Worm (Caenorhabditis elegans) whole organism, L4 larva: ENCODE data around the gene srw-135.

Experiments used
- F10B5.3 ChIP-seq: sonication (generic microtip); optimal IDR thresholded peaks from 2 replicates; lab custom pipeline; 2016; ENCODE audit warnings: mild to moderate bottlenecking, missing genetic modification characterization, missing compliant biosample characterization
- Y5F2A.4 ChIP-seq: fragments of 200-800 bp; sonication (Bioruptor generic); optimal IDR thresholded peaks from 2 replicates; lab custom pipeline; 2018; ENCODE audit warnings: mild to moderate bottlenecking, missing genetic modification characterization, missing compliant biosample characterization
- Y75B8A.6 ChIP-seq: fragments of 200-800 bp; sonication (Bioruptor generic); IDR thresholded peaks from 2 replicates; pipeline ENCODE4 v1.3.6; 2022; ENCODE audit warnings: missing genetic modification reagents, missing genetic modification characterization, missing compliant biosample characterization
- ZK337.2 ChIP-seq: fragments of 200-800 bp; sonication (Bioruptor generic); IDR thresholded peaks from 2 replicates; pipeline ENCODE4 v1.3.6; 2022; ENCODE audit warnings: missing genetic modification reagents, missing genetic modification characterization, missing compliant biosample characterization
- ZK546.5 ChIP-seq, 2 experiments: sonication (generic microtip); optimal IDR thresholded peaks; 2 replicates each; lab custom pipeline; 2017; ENCODE audit warnings: missing biosample characterization in 2 of 2, missing genetic modification characterization in 2 of 2
- aha-1 ChIP-seq: fragments of 150-350 bp; peaks from one replicate; lab custom pipeline; 2014; ENCODE audit warnings: missing biosample characterization, missing genetic modification characterization
- aly-2 ChIP-seq: sonication (generic microtip); optimal IDR thresholded peaks from 2 replicates; lab custom pipeline; 2018; ENCODE audit warnings: missing biosample characterization, missing genetic modification characterization
- ama-1 ChIP-seq: fragments of 150-350 bp; optimal IDR thresholded peaks from 2 replicates; lab custom pipeline; 2014; ENCODE audit warnings: inconsistent platforms, mixed read lengths
- attf-4 ChIP-seq: sonication (generic microtip); optimal IDR thresholded peaks from 3 replicates; lab custom pipeline; 2017; ENCODE audit warnings: missing biosample characterization, missing genetic modification characterization
- ceh-82 ChIP-seq: sonication (generic microtip); optimal IDR thresholded peaks from 2 replicates; lab custom pipeline; 2017; ENCODE audit warnings: missing biosample characterization, missing genetic modification characterization
- daf-12 ChIP-seq: fragments of 150-350 bp; optimal IDR thresholded peaks from 2 replicates; lab custom pipeline; 2014; ENCODE audit warnings: missing biosample characterization, missing genetic modification reagents, missing genetic modification characterization
- dmd-9 ChIP-seq: fragments of 200-800 bp; sonication (Bioruptor generic); IDR thresholded peaks from 2 replicates; pipeline ENCODE4 v1.3.6; 2022; ENCODE audit warnings: missing genetic modification reagents, missing genetic modification characterization, missing compliant biosample characterization
- fos-1 ChIP-seq: fragments of 150-350 bp; optimal IDR thresholded peaks from 2 replicates; lab custom pipeline; 2014; ENCODE audit warnings: missing biosample characterization, missing genetic modification characterization
- gei-8 ChIP-seq: fragments of 200-800 bp; sonication (Bioruptor generic); optimal IDR thresholded peaks from 2 replicates; lab custom pipeline; 2018; ENCODE audit warnings: mild to moderate bottlenecking, missing genetic modification characterization, missing compliant biosample characterization
- hif-1 ChIP-seq, 2 experiments: sonication (generic microtip); optimal IDR thresholded peaks; 2 replicates each; lab custom pipeline; 2016 to 2017; ENCODE audit warnings: missing compliant biosample characterization in 2 of 2, missing genetic modification characterization in 2 of 2, missing genetic modification reagents in 2 of 2, missing genotype in 2 of 2, mild to moderate bottlenecking in 1 of 2
- lin-13 ChIP-seq: fragments of 150-350 bp; optimal IDR thresholded peaks from 2 replicates; lab custom pipeline; 2014; ENCODE audit warnings: missing biosample characterization, missing genetic modification reagents, missing genetic modification characterization
- lin-15B ChIP-seq: fragments of 150-350 bp; sonication (generic microtip); optimal IDR thresholded peaks from 3 replicates; lab custom pipeline; 2014; ENCODE audit warnings: missing biosample characterization, missing genetic modification characterization
- lsy-2 ChIP-seq, 2 experiments: fragments of 150-350 bp in 1 of 2; sonication (generic microtip) in 1 of 2; optimal IDR thresholded peaks; 2 replicates each; lab custom pipeline; 2014 to 2017; ENCODE audit warnings: missing biosample characterization in 2 of 2, missing genetic modification characterization in 2 of 2
- mdl-1 ChIP-seq, 2 experiments: fragments of 150-350 bp in 1 of 2; sonication (generic microtip) in 1 of 2; optimal IDR thresholded peaks; 2 replicates each; lab custom pipeline; 2014 to 2017; ENCODE audit warnings: missing biosample characterization in 2 of 2, missing genetic modification characterization in 2 of 2
- mxl-3 ChIP-seq: fragments of 200-800 bp; sonication (Bioruptor generic); optimal IDR thresholded peaks from 2 replicates; lab custom pipeline; 2018; ENCODE audit warnings: mild to moderate bottlenecking, missing genetic modification characterization, missing compliant biosample characterization
- nhr-102 ChIP-seq: sonication (generic microtip); optimal IDR thresholded peaks from 2 replicates; lab custom pipeline; 2016; ENCODE audit warnings: mild to moderate bottlenecking, missing genetic modification characterization, moderate library complexity, missing compliant biosample characterization
- nhr-237 ChIP-seq: sonication (generic microtip); optimal IDR thresholded peaks from 2 replicates; lab custom pipeline; 2017; ENCODE audit warnings: missing biosample characterization, missing genetic modification characterization
- nhr-41 ChIP-seq: fragments of 200-800 bp; sonication (Bioruptor generic); IDR thresholded peaks from 2 replicates; pipeline ENCODE4 v1.3.6; 2022; ENCODE audit warnings: missing genetic modification reagents, missing genetic modification characterization, missing compliant biosample characterization
- nhr-48 ChIP-seq: sonication (generic microtip); optimal IDR thresholded peaks from 2 replicates; lab custom pipeline; 2016; ENCODE audit warnings: mild to moderate bottlenecking, missing genetic modification characterization, missing compliant biosample characterization
- nhr-76 ChIP-seq: fragments of 150-350 bp; optimal IDR thresholded peaks from 2 replicates; lab custom pipeline; 2014; ENCODE audit warnings: missing biosample characterization, missing genetic modification characterization
- pha-4 ChIP-seq, 2 experiments: fragments of 150-350 bp in 1 of 2; fragments of 200-800 bp in 1 of 2; sonication (Bioruptor generic) in 1 of 2; IDR thresholded peaks in 1 of 2; optimal IDR thresholded peaks in 1 of 2; 2 replicates each; pipeline versions ENCODE4 v1.3.6 to Lab custom; 2014 to 2022; ENCODE audit warnings: missing genetic modification characterization in 2 of 2, missing genetic modification reagents in 2 of 2, missing biosample characterization in 1 of 2, missing compliant biosample characterization in 1 of 2
- rbr-2 ChIP-seq: sonication (generic microtip); optimal IDR thresholded peaks from 2 replicates; lab custom pipeline; 2016; ENCODE audit warnings: missing genotype, missing genetic modification characterization, missing compliant biosample characterization
- saeg-2 ChIP-seq: fragments of 200-800 bp; sonication (Bioruptor generic); IDR thresholded peaks from 2 replicates; pipeline ENCODE4 v1.3.6; 2022; ENCODE audit warnings: missing genetic modification reagents, missing genetic modification characterization, missing compliant biosample characterization
- set-16 ChIP-seq: fragments of 200-800 bp; sonication (Bioruptor generic); IDR thresholded peaks from 2 replicates; pipeline ENCODE4 v1.3.6; 2022; ENCODE audit warnings: missing genetic modification reagents, missing genetic modification characterization, missing compliant biosample characterization
- snpc-4 ChIP-seq: fragments of 150-350 bp; optimal IDR thresholded peaks from 2 replicates; lab custom pipeline; 2014; ENCODE audit warnings: missing biosample characterization, missing genetic modification characterization
- spr-1 ChIP-seq: sonication (generic microtip); optimal IDR thresholded peaks from 2 replicates; lab custom pipeline; 2016; ENCODE audit warnings: mild to moderate bottlenecking, missing genetic modification characterization, missing compliant biosample characterization
- tag-97 ChIP-seq: fragments of 200-800 bp; sonication (Bioruptor generic); IDR thresholded peaks from 2 replicates; pipeline ENCODE4 v1.3.6; 2022; ENCODE audit warnings: missing genetic modification characterization, missing compliant biosample characterization
- unc-62 ChIP-seq, 3 experiments: fragments of 150-350 bp in 1 of 3; sonication (generic microtip); optimal IDR thresholded peaks in 2 of 3; peaks in 1 of 3; 1 replicate in 1 of 3; 2 replicates in 2 of 3; lab custom pipeline; 2014 to 2017; ENCODE audit warnings: missing biosample characterization in 3 of 3, missing genetic modification characterization in 3 of 3, missing genetic modification reagents in 3 of 3, missing genotype in 1 of 3
- ztf-11 ChIP-seq: fragments of 150-350 bp; optimal IDR thresholded peaks from 2 replicates; lab custom pipeline; 2014; ENCODE audit warnings: missing biosample characterization, missing genetic modification characterization
- ztf-7 ChIP-seq: fragments of 150-350 bp; optimal IDR thresholded peaks from 2 replicates; lab custom pipeline; 2014; ENCODE audit warnings: missing biosample characterization, missing genetic modification characterization

The srw-135 gene

DNA sequence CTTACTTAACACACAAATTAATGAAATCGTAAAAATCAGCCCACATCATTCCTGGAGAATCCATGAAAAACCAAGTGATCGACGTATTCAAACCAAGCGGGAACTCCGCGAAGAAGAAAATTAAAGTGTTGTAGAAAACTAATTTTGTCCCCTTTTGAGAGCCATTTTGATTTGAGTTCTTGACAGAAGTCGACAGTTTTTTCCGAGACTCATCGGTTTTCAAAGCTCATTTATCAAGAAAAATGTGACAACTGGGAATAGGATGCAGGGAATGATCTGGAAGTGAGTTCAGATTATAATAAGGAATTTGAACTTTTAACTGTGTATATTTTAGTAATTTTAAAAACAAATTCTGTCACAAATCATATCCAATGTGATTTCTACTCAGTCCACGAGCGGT lies at the start of gene srw-135:
TSS of gene srw-135 (minus strand) at position 101 of the 400 bp plus-strand sequence.
- TF ChIP-seq pha-4 (GFP tag; IDR thresholded peaks at IDR 0.05; lab: Robert Waterston, UW) (no peak), pha-4 (tag; optimal IDR thresholded peaks at IDR 0.05; lab: Kevin White, UChicago) (no peak), aha-1 (tag; lab: Kevin White, UChicago) (peak; percentile 44), unc-62 (GFP tag; optimal IDR thresholded peaks at IDR 0.05 in 1 of 2; lab: Kevin White, UChicago) (peak in 1 of 2 experiments; percentile 20), unc-62 (tag; optimal IDR thresholded peaks at IDR 0.05; lab: Kevin White, UChicago) (no peak)

DNA sequence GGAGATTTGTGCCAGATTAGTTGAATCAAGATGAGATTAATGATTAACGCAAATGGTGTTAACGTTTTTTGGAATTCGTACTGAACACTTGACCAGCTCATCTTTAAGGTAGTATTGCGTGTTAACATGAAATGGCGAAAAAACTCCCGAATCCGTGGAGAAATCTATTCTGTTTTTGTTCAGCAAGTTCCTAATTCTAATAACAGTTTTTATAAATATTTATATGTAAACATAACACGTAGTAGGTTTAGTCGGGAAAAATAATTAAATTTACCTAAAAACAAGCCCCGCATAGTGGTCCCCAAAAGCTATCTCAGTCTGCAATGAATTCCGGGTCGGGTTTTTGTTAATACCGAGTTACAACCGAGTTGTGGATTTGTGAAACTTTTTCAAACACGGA lies 47.7 kb upstream of the srw-135 start, which contains the start of gene str-244:
TSS of gene str-244 (minus strand) at position 101 of the 400 bp plus-strand sequence.
- TF ChIP-seq aha-1 (tag; lab: Kevin White, UChicago): peak; percentile 24
- TF ChIP-seq snpc-4 (tag; lab: Kevin White, UChicago): no peak

ce11 chrV:3054254-3054653 lies 43.0 kb upstream of the srw-135 start, which contains the start of gene C50H11.8:
Gene C50H11.8 (plus strand): TSS chrV:3054554.
- TF ChIP-seq Y5F2A.4 (GFP tag; lab: Kevin White, UChicago) (no peak), ZK337.2 (GFP tag; lab: Robert Waterston, UW) (no peak), nhr-237 (no peak), ztf-11 (tag; lab: Kevin White, UChicago) (no peak), Y75B8A.6 (no peak), pha-4 (GFP tag; IDR thresholded peaks at IDR 0.05; lab: Robert Waterston, UW) (no peak), pha-4 (tag; optimal IDR thresholded peaks at IDR 0.05; lab: Kevin White, UChicago) (no peak), saeg-2 (no peak), ztf-7 (tag; lab: Kevin White, UChicago) (no peak), spr-1 (tag; lab: Kevin White, UChicago) (no peak), mdl-1 (tag; optimal IDR thresholded peaks at IDR 0.05; lab: Kevin White, UChicago) (no peak), lin-15B (no peak), hif-1 (tag; optimal IDR thresholded peaks at IDR 0.05; lab: Kevin White, UChicago) (no peak)

DNA sequence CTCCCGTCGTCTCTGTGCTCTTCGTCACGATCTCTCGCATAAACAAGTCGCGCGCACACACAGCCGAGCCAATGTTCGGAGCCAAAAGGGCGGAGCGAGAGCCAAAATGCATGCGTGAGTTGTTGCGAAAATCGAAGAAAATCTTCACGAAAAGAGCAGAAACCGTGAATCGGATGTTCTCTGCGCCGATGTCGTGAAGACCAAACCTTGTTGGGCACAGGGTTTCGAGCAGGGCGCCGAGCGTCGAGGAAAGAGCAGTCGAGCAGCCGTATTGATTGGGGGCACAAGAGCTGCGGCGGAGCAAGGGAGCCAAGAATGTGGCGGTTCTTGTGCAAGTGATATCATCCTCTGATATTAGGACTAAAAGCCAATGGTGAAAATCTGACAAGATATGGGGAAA lies 35.1 kb upstream of the srw-135 start:
- TF ChIP-seq aly-2 (tag; lab: Kevin White, UChicago): no peak
- TF ChIP-seq set-16 (GFP tag; lab: Robert Waterston, UW): peak; percentile 72
- peak; percentile 83 for TF ChIP-seq aha-1 (tag; lab: Kevin White, UChicago)
- no peak for TF ChIP-seq rbr-2 (tag; lab: Kevin White, UChicago)

DNA sequence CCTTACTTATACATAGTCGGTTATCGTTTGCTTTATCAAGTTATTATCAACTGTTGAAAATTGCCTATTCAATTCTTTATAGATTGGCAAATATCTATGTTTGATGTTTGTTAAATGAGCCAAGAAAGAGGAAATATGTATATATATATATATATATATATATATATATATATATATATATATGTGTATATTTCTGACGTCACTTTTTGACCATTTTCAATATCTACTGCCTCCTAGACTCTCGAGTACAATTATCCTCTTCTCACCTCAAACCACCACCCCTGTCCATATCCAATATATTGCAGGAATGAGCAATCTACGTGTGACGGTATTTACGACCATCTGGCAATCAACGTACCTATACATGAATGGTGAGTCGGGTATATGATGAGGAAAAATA lies 33.5 kb upstream of the srw-135 start, which contains the start of gene F59D6.1:
TSS of gene F59D6.1 (plus strand) at position 301 of the 400 bp plus-strand sequence.
- TF ChIP-seq hif-1 (tag; optimal IDR thresholded peaks at IDR 0.05; lab: Kevin White, UChicago) (no peak), daf-12 (tag; lab: Kevin White, UChicago) (no peak), dmd-9 (GFP tag; lab: Robert Waterston, UW) (no peak), nhr-76 (no peak), ceh-82 (tag; lab: Kevin White, UChicago) (no peak), unc-62 (GFP tag; optimal IDR thresholded peaks at IDR 0.05 in 1 of 2; lab: Kevin White, UChicago) (no peak), unc-62 (tag; optimal IDR thresholded peaks at IDR 0.05; lab: Kevin White, UChicago) (no peak), F10B5.3 (no peak), fos-1 (tag; lab: Kevin White, UChicago) (no peak), gei-8 (GFP tag; lab: Kevin White, UChicago) (no peak), nhr-102 (tag; lab: Kevin White, UChicago) (no peak), attf-4 (tag; lab: Kevin White, UChicago) (no peak), lin-15B (no peak), lin-13 (GFP tag; lab: Kevin White, UChicago) (no peak), mxl-3 (no peak), tag-97 (GFP tag; lab: Robert Waterston, UW) (no peak), nhr-48 (tag; lab: Kevin White, UChicago) (no peak), nhr-41 (no peak), ama-1 (no peak), ZK546.5 (tag; optimal IDR thresholded peaks at IDR 0.05; lab: Kevin White, UChicago) (no peak), lsy-2 (tag; optimal IDR thresholded peaks at IDR 0.05; lab: Kevin White, UChicago) (no peak)
